Fruit fly (Drosophila melanogaster) whole organism, wandering third instar larva: ENCODE measurements around the gene CG4238.

Experiments used
- Dif ChIP-seq: fragments of 200-275, 200-300 bp; sonication (Bioruptor generic); optimal IDR thresholded peaks from 2 replicates; lab custom pipeline; 2018; ENCODE audit warnings: missing biosample characterization, missing genetic modification characterization; ENCODE audit not compliant: partially characterized antibody
- Hr83 ChIP-seq: fragments of 200-300 bp; sonication (Bioruptor generic); optimal IDR thresholded peaks from 2 replicates; lab custom pipeline; 2016; ENCODE audit warnings: missing biosample characterization, mild to moderate bottlenecking, missing genetic modification characterization, moderate library complexity; ENCODE audit not compliant: poor library complexity, severe bottlenecking
- dl ChIP-seq, 2 experiments: fragments of 175-275, 200-275 bp in 1 of 2; fragments of 200-275 bp in 1 of 2; sonication (Bioruptor generic); optimal IDR thresholded peaks; lab custom pipeline; 2018; ENCODE audit warnings: mild to moderate bottlenecking in 2 of 2, missing biosample characterization in 2 of 2, missing genetic modification characterization in 2 of 2, moderate library complexity in 2 of 2; ENCODE audit not compliant: partially characterized antibody in 2 of 2, insufficient read depth in 1 of 2
- dmrt93B ChIP-seq: fragments of 200-800 bp; sonication (Bioruptor generic); optimal IDR thresholded peaks from 2 replicates; lab custom pipeline; 2018; ENCODE audit warnings: missing biosample characterization, mild to moderate bottlenecking, missing genetic modification characterization
- dsf ChIP-seq: sonication (Bioruptor generic); optimal IDR thresholded peaks from 2 replicates; lab custom pipeline; 2016; ENCODE audit warnings: missing biosample characterization, missing genetic modification characterization, borderline replicate concordance
- fru ChIP-seq: fragments of 200-800 bp; sonication (Bioruptor generic); optimal IDR thresholded peaks from 3 replicates; lab custom pipeline; 2016; ENCODE audit warnings: missing biosample characterization, mild to moderate bottlenecking, missing genetic modification characterization
- h ChIP-seq: fragments of 200-800 bp; sonication (Bioruptor generic); optimal IDR thresholded peaks from 3 replicates; lab custom pipeline; 2016; ENCODE audit warnings: missing biosample characterization, mild to moderate bottlenecking, missing genetic modification characterization
- usp ChIP-seq: fragments of >200 bp; optimal IDR thresholded peaks from 2 replicates; lab custom pipeline; 2017; ENCODE audit warnings: missing biosample characterization, missing genetic modification characterization

DNA sequence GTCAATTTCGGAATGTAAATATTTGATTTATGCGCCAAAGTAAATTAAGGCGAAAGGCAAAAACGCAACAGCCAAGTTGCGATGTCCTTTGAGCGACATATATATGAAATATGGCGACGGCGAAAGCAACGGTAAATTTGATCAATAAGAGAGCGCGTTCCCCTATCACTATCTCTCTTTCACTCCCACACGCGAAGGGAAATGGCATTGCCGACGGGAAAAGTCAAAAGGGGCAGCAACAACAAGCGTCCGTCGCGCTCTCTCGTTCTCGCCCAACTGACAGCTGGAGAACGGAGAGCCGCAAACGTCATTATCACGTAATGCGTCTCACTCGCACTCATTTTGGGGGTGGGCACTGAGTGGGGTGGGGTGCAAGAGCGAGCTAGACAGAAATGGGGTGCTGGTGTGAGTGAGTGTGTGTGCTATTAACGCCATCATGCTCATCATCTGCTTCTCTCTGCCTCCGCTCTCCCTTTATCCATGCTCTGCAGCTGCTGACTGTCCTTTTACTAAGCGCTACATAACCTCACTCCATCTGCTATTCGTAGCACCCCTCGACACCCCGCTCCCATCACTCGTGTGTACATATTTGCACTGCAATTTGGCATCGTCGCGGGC is 39.2 kb upstream of the CG4238 start, which contains the start of gene erm:
- TF ChIP-seq dmrt93B (GFP tag; lab: Kevin White, UChicago) (no peak), h (GFP tag; lab: Kevin White, UChicago) (no peak), usp (GFP tag; lab: Kevin White, UChicago) (no peak), dsf (GFP tag; lab: Kevin White, UChicago) (no peak), Dif (GFP tag; lab: Kevin White, UChicago) (no peak), Hr83 (GFP tag; lab: Kevin White, UChicago) (no peak), fru (GFP tag; lab: Kevin White, UChicago) (no peak), dl (GFP tag; optimal IDR thresholded peaks at IDR 0.05; lab: Kevin White, UChicago; ENCODE audit: insufficient read depth in 1 of 2, partially characterized antibody in 2 of 2) (no peak)
